Fruit fly (Drosophila melanogaster): ENCODE data around the gene kuk.

Gene kuk

DNA sequence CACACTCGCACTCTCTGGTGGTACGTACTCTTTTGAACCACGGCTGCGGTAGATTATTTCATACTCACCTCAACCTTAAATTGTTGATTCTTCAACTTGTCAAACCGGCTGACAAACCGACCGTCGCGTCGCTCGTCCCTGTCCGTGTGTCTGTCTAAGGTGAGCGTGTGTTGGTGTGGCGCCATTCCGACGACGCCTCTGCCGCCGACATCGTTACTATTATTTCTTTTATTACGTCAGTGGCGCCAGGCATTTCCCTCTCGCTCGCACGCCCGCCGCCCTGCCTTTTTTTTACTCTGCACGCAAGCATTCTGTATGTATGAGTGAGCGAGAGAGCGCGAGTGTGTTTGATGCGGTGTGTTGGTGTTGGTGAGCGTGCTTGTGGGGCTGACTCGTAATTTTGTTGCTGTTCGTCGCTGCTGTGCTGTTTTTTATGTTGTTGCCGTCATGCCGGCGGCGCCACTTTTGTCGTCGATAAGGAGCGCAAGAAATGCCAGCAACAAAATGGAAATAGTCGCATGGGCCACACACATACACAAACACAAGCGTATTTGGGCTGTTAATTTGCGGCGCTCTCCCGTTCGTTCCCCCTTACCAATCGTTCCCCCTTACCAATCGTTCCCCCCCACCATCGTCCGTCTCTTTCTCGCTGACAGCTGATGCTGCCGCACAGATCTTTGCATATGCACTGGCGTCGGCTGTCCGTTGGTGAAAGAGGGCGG, 23.7 kb upstream of the kuk start:
- TF ChIP-seq ttk (optimal IDR thresholded peaks at IDR 0.05), result no peak
- no peak for TF ChIP-seq Sin3A (optimal IDR thresholded peaks at IDR 0.05)

DNA sequence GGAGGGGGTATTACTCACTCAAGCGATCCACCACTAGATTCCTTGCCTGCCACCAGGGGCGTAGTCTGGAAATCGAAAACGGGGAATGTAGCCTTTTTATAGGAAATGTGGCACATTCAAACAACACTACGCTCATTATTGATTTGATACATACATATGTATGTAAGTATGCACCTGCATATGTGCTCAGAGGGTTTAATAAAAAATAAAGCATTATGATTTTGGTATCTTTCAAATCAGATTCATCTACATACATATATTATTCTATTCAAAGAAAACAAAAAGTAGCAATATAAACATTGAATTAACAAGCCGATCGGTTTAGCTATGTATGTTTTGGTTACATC, 23.2 kb upstream of the kuk start:
- TF ChIP-seq ttk (optimal IDR thresholded peaks at IDR 0.05), result no peak
- TF ChIP-seq insv (optimal IDR thresholded peaks at IDR 0.05), result no peak
- no peak for TF ChIP-seq h (optimal IDR thresholded peaks at IDR 0.05)
- no peak for TF ChIP-seq Sin3A (optimal IDR thresholded peaks at IDR 0.05)
- TF ChIP-seq Myc (optimal IDR thresholded peaks at IDR 0.05), result no peak

dm6 chr3R:17059100-17059810, 20.8 kb upstream of the kuk start:
- TF ChIP-seq ttk (optimal IDR thresholded peaks at IDR 0.05) (no peak), h (optimal IDR thresholded peaks at IDR 0.05) (no peak), insv (optimal IDR thresholded peaks at IDR 0.05) (no peak), Myc (optimal IDR thresholded peaks at IDR 0.05) (no peak), psq (optimal IDR thresholded peaks at IDR 0.05) (no peak), Sin3A (optimal IDR thresholded peaks at IDR 0.05) (no peak)

DNA sequence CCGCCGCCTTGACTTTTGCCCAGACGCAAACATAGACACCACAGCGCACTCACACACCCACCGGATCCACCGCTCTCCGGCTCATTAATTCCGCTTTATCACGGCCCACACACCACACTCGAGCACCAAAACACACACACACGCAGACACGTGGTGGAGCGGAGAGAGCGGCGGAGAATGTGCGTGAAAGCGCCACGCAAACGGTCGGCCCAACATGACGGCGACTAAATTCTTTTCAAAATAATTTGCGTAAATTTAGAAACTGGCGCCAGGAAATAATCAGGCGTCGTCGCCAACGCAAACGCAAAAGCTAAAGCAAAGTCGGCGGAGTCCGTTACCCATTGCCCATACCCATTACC, 20.3 kb upstream of the kuk start:
- TF ChIP-seq insv (optimal IDR thresholded peaks at IDR 0.05) (no peak), ttk (optimal IDR thresholded peaks at IDR 0.05) (no peak), psq (optimal IDR thresholded peaks at IDR 0.05) (no peak), h (optimal IDR thresholded peaks at IDR 0.05) (no peak), Myc (optimal IDR thresholded peaks at IDR 0.05) (no peak), Sin3A (optimal IDR thresholded peaks at IDR 0.05) (no peak)

dm6 chr3R:17060244-17060664, 19.8 kb upstream of the kuk start:
- no peak for TF ChIP-seq psq (optimal IDR thresholded peaks at IDR 0.05)
- no peak for TF ChIP-seq h (optimal IDR thresholded peaks at IDR 0.05)
- no peak for TF ChIP-seq insv (optimal IDR thresholded peaks at IDR 0.05)
- TF ChIP-seq Myc (optimal IDR thresholded peaks at IDR 0.05), result no peak
- TF ChIP-seq Sin3A (optimal IDR thresholded peaks at IDR 0.05), result no peak
- TF ChIP-seq ttk (optimal IDR thresholded peaks at IDR 0.05), result no peak

- TF ChIP-seq insv (optimal IDR thresholded peaks at IDR 0.05) (no peak), Myc (optimal IDR thresholded peaks at IDR 0.05) (no peak), Sin3A (optimal IDR thresholded peaks at IDR 0.05) (no peak), psq (optimal IDR thresholded peaks at IDR 0.05) (no peak), h (optimal IDR thresholded peaks at IDR 0.05) (no peak), ttk (optimal IDR thresholded peaks at IDR 0.05) (no peak)
These were observed 19.1 kb upstream of the kuk start for dm6 chr3R:17060809-17061394.

DNA sequence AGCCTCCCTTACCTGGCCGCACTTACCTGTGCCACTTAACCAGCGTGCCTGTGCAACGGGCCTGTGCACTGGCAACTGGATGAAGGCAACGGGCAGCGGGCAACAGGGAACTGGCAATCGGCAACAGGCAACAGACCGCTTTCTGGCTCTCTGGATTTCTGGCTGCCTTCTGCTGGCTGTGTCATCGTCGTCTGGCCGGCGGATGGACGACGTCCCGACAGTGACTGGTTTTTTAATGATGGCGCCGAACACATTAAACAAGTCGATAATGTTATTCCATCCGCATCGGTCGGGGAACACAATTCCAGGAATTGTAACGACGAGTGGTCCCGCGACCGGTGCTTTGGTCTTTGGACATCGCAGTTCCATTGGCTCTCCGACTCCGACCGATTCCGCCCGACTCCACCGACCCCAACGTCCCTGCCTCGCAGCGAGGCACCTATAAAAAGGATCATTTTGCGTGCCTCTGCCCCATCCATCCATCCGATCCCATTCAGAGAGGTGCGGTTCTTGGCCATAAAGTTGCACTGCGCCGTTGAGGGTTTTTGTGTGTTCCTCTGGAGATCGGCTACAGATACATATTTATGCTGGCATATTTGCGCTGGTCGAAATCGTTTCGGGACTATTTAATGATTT, 18.2 kb upstream of the kuk start:
- TF ChIP-seq ttk (optimal IDR thresholded peaks at IDR 0.05) (no peak), psq (optimal IDR thresholded peaks at IDR 0.05) (no peak), insv (optimal IDR thresholded peaks at IDR 0.05) (no peak), Sin3A (optimal IDR thresholded peaks at IDR 0.05) (no peak)

- no peak for TF ChIP-seq Myc (optimal IDR thresholded peaks at IDR 0.05)
- TF ChIP-seq h (optimal IDR thresholded peaks at IDR 0.05), result no peak
- TF ChIP-seq Sin3A (optimal IDR thresholded peaks at IDR 0.05), result no peak
- no peak for TF ChIP-seq insv (optimal IDR thresholded peaks at IDR 0.05)
- no peak for TF ChIP-seq ttk (optimal IDR thresholded peaks at IDR 0.05)
- no peak for TF ChIP-seq psq (optimal IDR thresholded peaks at IDR 0.05)
These were observed 17.3 kb upstream of the kuk start for dm6 chr3R:17062705-17063104.

DNA sequence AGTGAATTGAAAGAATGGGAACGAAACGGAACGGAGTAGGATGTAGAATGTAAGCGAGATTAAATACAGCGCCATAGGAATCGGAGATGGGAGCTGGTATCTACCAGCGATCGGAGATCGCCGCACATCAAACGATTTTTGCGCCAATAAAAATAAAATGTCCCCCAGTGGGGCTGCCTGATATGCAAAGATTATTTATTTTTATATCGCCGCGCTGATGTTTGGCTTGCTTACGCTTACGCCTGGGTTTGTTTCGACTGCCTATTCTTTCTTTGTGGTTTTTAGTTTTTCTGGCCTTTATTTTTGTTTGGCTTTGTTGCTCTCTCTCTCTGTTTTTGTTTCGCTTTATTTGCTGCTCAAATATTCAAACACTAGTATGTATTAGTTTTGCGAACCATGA, 16.3 kb upstream of the kuk start:
- TF ChIP-seq psq (optimal IDR thresholded peaks at IDR 0.05), result no peak
- no peak for TF ChIP-seq h (optimal IDR thresholded peaks at IDR 0.05)
- no peak for TF ChIP-seq ttk (optimal IDR thresholded peaks at IDR 0.05)
- no peak for TF ChIP-seq Myc (optimal IDR thresholded peaks at IDR 0.05)
- TF ChIP-seq Sin3A (optimal IDR thresholded peaks at IDR 0.05), result no peak
- no peak for TF ChIP-seq insv (optimal IDR thresholded peaks at IDR 0.05)

- TF ChIP-seq h (optimal IDR thresholded peaks at IDR 0.05) (no peak), Sin3A (optimal IDR thresholded peaks at IDR 0.05) (no peak), Myc (optimal IDR thresholded peaks at IDR 0.05) (no peak), insv (optimal IDR thresholded peaks at IDR 0.05) (no peak), psq (optimal IDR thresholded peaks at IDR 0.05) (no peak), ttk (optimal IDR thresholded peaks at IDR 0.05) (no peak)
These were observed 14.8 kb upstream of the kuk start for dm6 chr3R:17065018-17065784.

dm6 chr3R:17066077-17066476, 14.0 kb upstream of the kuk start:
- TF ChIP-seq Sin3A (optimal IDR thresholded peaks at IDR 0.05), result no peak
- TF ChIP-seq psq (optimal IDR thresholded peaks at IDR 0.05), result no peak
- no peak for TF ChIP-seq insv (optimal IDR thresholded peaks at IDR 0.05)
- TF ChIP-seq h (optimal IDR thresholded peaks at IDR 0.05), result no peak
- no peak for TF ChIP-seq Myc (optimal IDR thresholded peaks at IDR 0.05)
- TF ChIP-seq ttk (optimal IDR thresholded peaks at IDR 0.05), result no peak

All from Kc167 (cell line).